Worm (Caenorhabditis elegans) whole organism, young adult: ENCODE results near the gene clc-7.

Experiments used
- B0035.1 ChIP-seq: sonication (generic microtip); optimal IDR thresholded peaks from 2 replicates; lab custom pipeline; 2016; ENCODE audit warnings: missing genetic modification characterization, mild to moderate bottlenecking, missing compliant biosample characterization, missing genotype, missing genetic modification reagents
- C06A6.2 ChIP-seq: fragments of 200-800 bp; sonication (Bioruptor generic); conservative IDR thresholded peaks from 2 replicates; pipeline ENCODE4 v1.3.6; 2022; ENCODE audit warnings: missing genetic modification characterization, missing compliant biosample characterization
- F23B12.7 ChIP-seq: sonication (generic microtip); optimal IDR thresholded peaks from 2 replicates; lab custom pipeline; 2017; ENCODE audit warnings: missing genetic modification characterization, mild to moderate bottlenecking, missing compliant biosample characterization, antibody characterized with exemption, moderate library complexity; ENCODE audit not compliant: insufficient read depth
- Y56A3A.18 ChIP-seq: fragments of 200-800 bp; sonication (Bioruptor generic); IDR thresholded peaks from 2 replicates; pipeline ENCODE4 v1.3.6; 2022; ENCODE audit warnings: missing genetic modification reagents, missing genetic modification characterization, missing compliant biosample characterization
- Y79H2A.3 ChIP-seq: fragments of 200-800 bp; sonication (Bioruptor generic); conservative IDR thresholded peaks from 2 replicates; pipeline ENCODE4 v1.3.6; 2022; ENCODE audit warnings: missing genetic modification reagents, missing genetic modification characterization, missing compliant biosample characterization
- atf-7 ChIP-seq: sonication (generic microtip); optimal IDR thresholded peaks from 2 replicates; lab custom pipeline; 2017; ENCODE audit warnings: mild to moderate bottlenecking, missing genetic modification characterization, missing compliant biosample characterization
- bed-1 ChIP-seq: fragments of 200-800 bp; sonication (Bioruptor generic); IDR thresholded peaks from 2 replicates; pipeline ENCODE4 v1.3.6; 2022; ENCODE audit warnings: missing genetic modification reagents, missing genetic modification characterization, missing compliant biosample characterization
- bed-2 ChIP-seq: fragments of 200-800 bp; sonication (Bioruptor generic); IDR thresholded peaks from 2 replicates; pipeline ENCODE4 v1.3.6; 2022; ENCODE audit warnings: missing genetic modification reagents, missing genetic modification characterization, missing compliant biosample characterization
- cebp-1 ChIP-seq, 2 experiments: fragments of 200-800 bp in 1 of 2; sonication (Bioruptor generic) in 1 of 2; sonication (generic microtip) in 1 of 2; IDR thresholded peaks in 1 of 2; optimal IDR thresholded peaks in 1 of 2; 2 replicates each; pipeline versions ENCODE4 v1.3.6 to Lab custom; 2017 to 2022; ENCODE audit warnings: missing compliant biosample characterization in 2 of 2, missing genetic modification characterization in 2 of 2, mild to moderate bottlenecking in 1 of 2, missing genetic modification reagents in 1 of 2, moderate library complexity in 1 of 2
- cebp-2 ChIP-seq: fragments of 200-800 bp; sonication (Bioruptor generic); IDR thresholded peaks from 2 replicates; pipeline ENCODE4 v1.3.6; 2022; ENCODE audit warnings: missing genetic modification characterization, missing compliant biosample characterization
- ceh-27 ChIP-seq: fragments of 200-800 bp; sonication (Bioruptor generic); optimal IDR thresholded peaks from 2 replicates; lab custom pipeline; 2018; ENCODE audit warnings: mild to moderate bottlenecking, missing genetic modification characterization, moderate library complexity, missing compliant biosample characterization
- die-1 ChIP-seq: sonication (generic microtip); optimal IDR thresholded peaks from 2 replicates; lab custom pipeline; 2016; ENCODE audit warnings: missing genotype, mild to moderate bottlenecking, missing genetic modification characterization, missing compliant biosample characterization
- dpff-1 ChIP-seq: sonication (generic microtip); optimal IDR thresholded peaks from 2 replicates; lab custom pipeline; 2017; ENCODE audit warnings: mild to moderate bottlenecking, missing genetic modification characterization, missing compliant biosample characterization
- ekl-4 ChIP-seq: fragments of 200-800 bp; sonication (Bioruptor generic); IDR thresholded peaks from 2 replicates; pipeline ENCODE4 v1.3.6; 2022; ENCODE audit warnings: missing genetic modification reagents, missing genetic modification characterization, missing compliant biosample characterization
- hlh-12 ChIP-seq: sonication (generic microtip); optimal IDR thresholded peaks from 2 replicates; lab custom pipeline; 2016; ENCODE audit warnings: missing genetic modification characterization, missing compliant biosample characterization
- hsf-1 ChIP-seq: fragments of 200-800 bp; sonication (Bioruptor generic); IDR thresholded peaks from 2 replicates; pipeline ENCODE4 v1.3.6; 2022; ENCODE audit warnings: missing genetic modification reagents, missing genetic modification characterization, missing compliant biosample characterization
- lag-1 ChIP-seq: fragments of 200-800 bp; sonication (Bioruptor generic); IDR thresholded peaks from 2 replicates; pipeline ENCODE4 v1.3.6; 2022; ENCODE audit warnings: missing genetic modification reagents, missing genetic modification characterization, missing compliant biosample characterization
- lin-26 ChIP-seq: fragments of 200-800 bp; sonication (Bioruptor generic); IDR thresholded peaks from 2 replicates; pipeline ENCODE4 v1.3.6; 2022; ENCODE audit warnings: missing genetic modification reagents, missing genetic modification characterization, missing compliant biosample characterization
- lin-35 ChIP-seq, 3 experiments: fragments of 150-350 bp in 2 of 3; sonication (generic microtip) in 1 of 3; optimal IDR thresholded peaks; 2 replicates each; lab custom pipeline; 2014 to 2018; ENCODE audit warnings: missing biosample characterization in 3 of 3, missing genetic modification characterization in 3 of 3, missing genetic modification reagents in 3 of 3
- lin-40 ChIP-seq: sonication (generic microtip); optimal IDR thresholded peaks from 2 replicates; lab custom pipeline; 2016; ENCODE audit warnings: missing genetic modification characterization, mild to moderate bottlenecking, missing compliant biosample characterization, missing genotype, missing genetic modification reagents
- lsl-1 ChIP-seq: fragments of 200-800 bp; sonication (Bioruptor generic); optimal IDR thresholded peaks from 2 replicates; lab custom pipeline; 2018; ENCODE audit warnings: mild to moderate bottlenecking, missing genetic modification characterization, moderate library complexity, missing compliant biosample characterization
- madf-10 ChIP-seq: sonication (generic microtip); optimal IDR thresholded peaks from 2 replicates; lab custom pipeline; 2016; ENCODE audit warnings: mild to moderate bottlenecking, missing genetic modification characterization, missing compliant biosample characterization
- mes-4 ChIP-seq: sonication (generic microtip); optimal IDR thresholded peaks from 2 replicates; lab custom pipeline; 2016; ENCODE audit warnings: missing genotype, missing genetic modification characterization, missing compliant biosample characterization
- nfya-1 ChIP-seq: sonication (generic microtip); optimal IDR thresholded peaks from 2 replicates; lab custom pipeline; 2017; ENCODE audit warnings: antibody characterized with exemption, missing compliant biosample characterization, missing genetic modification characterization, borderline replicate concordance; ENCODE audit not compliant: insufficient read depth
- nhr-27 ChIP-seq: fragments of 200-800 bp; sonication (Bioruptor generic); optimal IDR thresholded peaks from 2 replicates; lab custom pipeline; 2018; ENCODE audit warnings: mild to moderate bottlenecking, missing genetic modification characterization, moderate library complexity, missing compliant biosample characterization
- pha-4 ChIP-seq: fragments of 150-350 bp; sonication (generic microtip); optimal IDR thresholded peaks from 2 replicates; lab custom pipeline; 2014; ENCODE audit warnings: missing biosample characterization, missing genetic modification reagents, missing genetic modification characterization
- rpc-1 ChIP-seq, 2 experiments: fragments of 150-350 bp in 1 of 2; sonication (generic microtip) in 1 of 2; optimal IDR thresholded peaks; 2 replicates each; lab custom pipeline; 2014 to 2018; ENCODE audit warnings: missing biosample characterization in 1 of 2, missing genetic modification characterization in 1 of 2, missing genetic modification reagents in 1 of 2, missing genotype in 1 of 2
- snpc-1.3 ChIP-seq: sonication (generic microtip); optimal IDR thresholded peaks from 2 replicates; lab custom pipeline; 2017; ENCODE audit warnings: missing genetic modification characterization, mild to moderate bottlenecking, missing compliant biosample characterization, antibody characterized with exemption, moderate library complexity, missing genotype, missing genetic modification reagents; ENCODE audit not compliant: insufficient read depth
- snpc-4 ChIP-seq, 5 experiments: fragments of 150-350 bp in 1 of 5; sonication (generic microtip) in 4 of 5; optimal IDR thresholded peaks; 2 replicates each; lab custom pipeline; 2014 to 2018; ENCODE audit warnings: missing genetic modification characterization in 5 of 5, missing biosample characterization in 3 of 5, antibody characterized with exemption in 2 of 5, mild to moderate bottlenecking in 2 of 5, missing compliant biosample characterization in 2 of 5, missing genotype in 2 of 5, moderate library complexity in 2 of 5, missing genetic modification reagents in 1 of 5
- somi-1 ChIP-seq: fragments of 200-800 bp; sonication (Bioruptor generic); optimal IDR thresholded peaks from 2 replicates; lab custom pipeline; 2018; ENCODE audit warnings: mild to moderate bottlenecking, missing genetic modification characterization, missing compliant biosample characterization
- ztf-18 ChIP-seq: sonication (generic microtip); optimal IDR thresholded peaks from 2 replicates; lab custom pipeline; 2016; ENCODE audit warnings: missing genotype, mild to moderate bottlenecking, missing genetic modification characterization, missing compliant biosample characterization
- ztf-25 ChIP-seq: fragments of 200-800 bp; sonication (Bioruptor generic); IDR thresholded peaks from 2 replicates; pipeline ENCODE4 v1.3.6; 2022; ENCODE audit warnings: missing genetic modification reagents, missing genetic modification characterization, missing compliant biosample characterization

clc-7 gene

ce11 chrX:5038812-5039211 lies 29.1 kb upstream of the clc-7 start (continued):
- no peak for TF ChIP-seq cebp-1 (GFP tag; IDR thresholded peaks at IDR 0.05; lab: Robert Waterston, UW)
- TF ChIP-seq cebp-1 (tag; optimal IDR thresholded peaks at IDR 0.05; lab: Kevin White, UChicago): no peak
- TF ChIP-seq nfya-1 (tag; lab: Kevin White, UChicago): no peak
- no peak for TF ChIP-seq ztf-25 (GFP tag; lab: Robert Waterston, UW)
- TF ChIP-seq atf-7: no peak
- TF ChIP-seq hlh-12 (tag; lab: Kevin White, UChicago): no peak

ce11 chrX:5040038-5040437 lies 27.9 kb upstream of the clc-7 start:
- TF ChIP-seq pha-4 (no peak), Y56A3A.18 (GFP tag; lab: Robert Waterston, UW) (no peak), lin-26 (GFP tag; lab: Robert Waterston, UW) (no peak), B0035.1 (tag; lab: Kevin White, UChicago) (no peak), cebp-2 (no peak), nfya-1 (tag; lab: Kevin White, UChicago) (no peak), lsl-1 (GFP tag; lab: Kevin White, UChicago) (no peak), snpc-4 (GFP tag; optimal IDR thresholded peaks at IDR 0.05; lab: Kevin White, UChicago) (no peak), snpc-4 (tag; optimal IDR thresholded peaks at IDR 0.05; lab: Kevin White, UChicago) (no peak), lag-1 (GFP tag; lab: Robert Waterston, UW) (no peak), ztf-18 (no peak), C06A6.2 (GFP tag; lab: Robert Waterston, UW) (no peak), ekl-4 (no peak), hsf-1 (GFP tag; lab: Robert Waterston, UW) (no peak), F23B12.7 (tag; lab: Kevin White, UChicago) (no peak), nhr-27 (tag; lab: Kevin White, UChicago) (no peak)

ce11 chrX:5043887-5044286 lies 24.0 kb upstream of the clc-7 start, which contains the start of gene Y64H9A.2:
Y64H9A.2 (plus strand) TSS chrX:5043976.
- TF ChIP-seq lin-35 (GFP tag; optimal IDR thresholded peaks at IDR 0.05; lab: Kevin White, UChicago): no peak
- no peak for TF ChIP-seq lin-40 (tag; lab: Kevin White, UChicago)
- TF ChIP-seq, all 124 proteins: peak for 0

- TF ChIP-seq mes-4 (tag; lab: Kevin White, UChicago) (peak; percentile 2), die-1 (tag; lab: Kevin White, UChicago) (peak; percentile 9)
Observed at ce11 chrX:5056199-5056598, 11.7 kb upstream of the clc-7 start.

- TF ChIP-seq nhr-27 (tag; lab: Kevin White, UChicago) (no peak), rpc-1 (optimal IDR thresholded peaks at IDR 0.05; lab: Kevin White, UChicago) (no peak), rpc-1 (tag; optimal IDR thresholded peaks at IDR 0.05; lab: Kevin White, UChicago) (no peak), ceh-27 (GFP tag; lab: Kevin White, UChicago) (no peak), ztf-18 (peak; percentile 60)
Observed at ce11 chrX:5059163-5059562, 8.7 kb upstream of the clc-7 start, which contains the start of gene C24H10.4. C24H10.4 (minus strand) TSS chrX:5059263.

ce11 chrX:5060756-5061155 lies 7.1 kb upstream of the clc-7 start, which contains the start of gene C24H10.3:
C24H10.3 (plus strand) TSS chrX:5061056.
- TF ChIP-seq dpff-1 (tag; lab: Kevin White, UChicago): no peak
- TF ChIP-seq snpc-1.3 (tag; lab: Kevin White, UChicago): no peak
- TF ChIP-seq bed-2 (GFP tag; lab: Robert Waterston, UW): no peak
- no peak for TF ChIP-seq Y79H2A.3
- TF ChIP-seq lsl-1 (GFP tag; lab: Kevin White, UChicago): no peak
- no peak for TF ChIP-seq madf-10 (tag; lab: Kevin White, UChicago)
- no peak for TF ChIP-seq bed-1 (GFP tag; lab: Robert Waterston, UW)
- no peak for TF ChIP-seq lin-26 (GFP tag; lab: Robert Waterston, UW)
- TF ChIP-seq somi-1: no peak
- TF ChIP-seq, all 124 proteins: peak for 0
